Worm (Caenorhabditis elegans): Measurements from ENCODE around the gene Y62F5A.9.
"Not testable (repeated sequence)": the region's sequence is repeated elsewhere in the genome, so short reads cannot be mapped to it uniquely, and the experiment has no call there.

Y62F5A.9 gene

DNA sequence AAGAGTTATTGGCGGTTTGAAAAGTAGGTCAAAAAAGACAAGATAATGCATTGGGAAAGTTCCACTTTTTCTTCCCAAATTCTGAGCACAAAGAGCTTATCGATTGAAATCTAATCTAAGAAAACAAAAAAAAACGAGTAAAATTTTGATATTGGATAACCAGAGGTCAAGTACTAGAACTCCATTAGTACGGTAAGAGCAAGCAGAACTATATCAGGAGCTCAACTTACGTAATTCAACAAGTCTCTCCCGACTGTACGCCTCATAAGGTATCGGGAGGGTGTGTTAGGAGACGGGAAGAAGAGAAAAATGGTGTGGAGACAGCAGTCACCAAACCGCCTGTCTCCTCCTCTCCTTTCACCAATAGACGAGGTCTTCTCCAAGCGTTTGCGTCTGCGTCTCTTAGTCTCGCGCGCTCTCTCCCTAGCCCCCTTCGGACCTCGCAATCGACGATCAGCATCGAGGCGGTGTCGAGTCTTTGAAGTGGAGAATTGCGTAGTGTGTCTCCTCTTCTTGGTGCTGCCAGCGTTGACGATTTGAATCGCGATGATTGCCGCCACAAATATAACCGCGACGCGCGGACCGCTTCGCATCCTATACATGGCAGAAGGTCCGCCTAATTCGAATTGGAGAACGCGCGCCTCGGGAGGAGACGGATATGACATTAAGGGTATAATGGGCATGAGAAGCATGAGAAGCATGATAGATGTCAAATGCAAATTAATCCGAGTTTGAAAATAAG is 28.5 kb upstream of the Y62F5A.9 start, which contains the start of gene F54D5.5:
Gene F54D5.5 (minus strand): TSS at position 51 of the 742 bp plus-strand sequence.
- no peak for TF ChIP-seq egl-27 (tag; optimal IDR thresholded peaks at IDR 0.05)
- TF ChIP-seq lin-15B (tag; optimal IDR thresholded peaks at IDR 0.05): peak; percentile 49

DNA sequence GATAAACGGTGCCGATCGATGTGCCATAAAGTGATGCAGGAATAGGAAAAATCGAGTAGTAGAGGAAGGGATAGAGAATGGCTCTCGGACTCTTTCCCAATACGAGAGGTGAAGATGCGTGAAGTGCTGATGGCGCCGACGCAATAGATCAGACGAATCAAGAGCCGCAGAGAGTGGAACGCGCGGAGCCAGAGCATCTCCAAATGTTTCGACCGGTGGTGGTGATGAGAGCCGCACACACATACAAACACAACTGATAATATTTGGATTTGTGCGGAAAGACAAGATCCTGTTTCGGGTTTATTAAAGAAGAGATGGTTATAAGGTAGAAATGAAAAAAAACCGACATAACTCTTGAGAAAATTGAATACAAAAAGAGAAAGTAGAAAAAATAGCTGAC is 25.5 kb upstream of the Y62F5A.9 start, which contains the start of gene F54D5.15:
Gene F54D5.15 (minus strand): TSS at position 101 of the 400 bp plus-strand sequence.
- TF ChIP-seq elt-3 (tag; optimal IDR thresholded peaks at IDR 0.05) (no peak), nhr-76 (tag; optimal IDR thresholded peaks at IDR 0.05) (no peak), elt-1 (tag; optimal IDR thresholded peaks at IDR 0.05) (no peak), nhr-43 (tag; optimal IDR thresholded peaks at IDR 0.05; ENCODE audit: poor library complexity, severe bottlenecking) (no peak), ama-1 (optimal IDR thresholded peaks at IDR 0.05) (no peak), nhr-77 (tag; optimal IDR thresholded peaks at IDR 0.05) (no peak), ztf-4 (tag; optimal IDR thresholded peaks at IDR 0.05) (no peak), fkh-2 (tag; optimal IDR thresholded peaks at IDR 0.05) (no peak), aly-2 (tag; optimal IDR thresholded peaks at IDR 0.05) (no peak), lin-39 (tag; optimal IDR thresholded peaks at IDR 0.05) (no peak), ceh-82 (tag; optimal IDR thresholded peaks at IDR 0.05) (no peak), jun-1 (tag; optimal IDR thresholded peaks at IDR 0.05) (no peak), zag-1 (tag; optimal IDR thresholded peaks at IDR 0.05) (no peak)

DNA sequence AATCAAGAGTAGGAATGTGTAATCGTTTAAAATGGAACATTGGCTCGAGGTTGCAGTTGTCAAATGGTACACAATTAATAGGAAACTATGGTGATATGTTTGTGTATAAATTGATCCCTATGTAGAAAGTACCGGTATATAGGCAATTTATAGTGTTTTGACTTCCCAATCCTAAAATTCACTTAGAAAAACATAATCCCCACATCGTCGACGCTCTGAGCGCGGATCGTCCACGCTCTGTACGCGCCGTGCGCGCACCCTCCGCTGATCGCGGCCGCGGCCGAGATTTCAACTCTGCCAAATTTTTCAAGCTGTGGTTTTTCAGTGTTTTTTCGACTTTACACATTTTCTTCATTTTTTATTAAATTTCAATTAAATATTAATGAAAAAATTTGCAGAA is 17.7 kb upstream of the Y62F5A.9 start, which contains the start of gene F54D5.17:
Gene F54D5.17 (plus strand): TSS at position 301 of the 400 bp plus-strand sequence.
- TF ChIP-seq fkh-2 (tag; optimal IDR thresholded peaks at IDR 0.05) (no peak), pha-4 (tag; optimal IDR thresholded peaks at IDR 0.05) (no peak), nhr-76 (tag; optimal IDR thresholded peaks at IDR 0.05) (no peak), jun-1 (tag; optimal IDR thresholded peaks at IDR 0.05) (no peak), elt-2 (tag; optimal IDR thresholded peaks at IDR 0.05) (no peak), nhr-77 (tag; optimal IDR thresholded peaks at IDR 0.05) (no peak), ceh-9 (tag; optimal IDR thresholded peaks at IDR 0.05) (no peak), ztf-4 (tag; optimal IDR thresholded peaks at IDR 0.05) (no peak), nhr-43 (tag; optimal IDR thresholded peaks at IDR 0.05; ENCODE audit: poor library complexity, severe bottlenecking) (no peak)

DNA sequence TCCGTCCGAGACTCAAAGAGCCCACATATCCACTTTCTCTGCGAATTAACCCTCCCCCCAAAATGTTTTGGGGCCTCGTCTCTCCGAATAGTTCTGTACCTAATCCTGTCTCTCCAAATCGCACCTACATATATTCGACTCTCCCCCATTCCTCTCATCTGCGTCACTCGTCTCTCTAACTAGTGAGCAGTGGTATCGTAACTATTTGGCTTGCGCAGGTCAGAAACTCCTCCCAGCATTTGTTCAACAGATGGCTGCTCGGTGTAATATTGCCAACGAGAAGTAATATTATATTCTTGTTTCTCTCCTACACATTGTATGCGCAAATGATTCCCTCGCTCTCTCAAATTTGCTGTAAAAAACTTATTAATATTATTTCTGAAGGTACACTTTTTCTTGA is 17.0 kb upstream of the Y62F5A.9 start, which contains the start of gene F54D5.24:
Gene F54D5.24 (plus strand): TSS at position 316 of the 400 bp plus-strand sequence.
- TF ChIP-seq elt-3 (tag; optimal IDR thresholded peaks at IDR 0.05) (no peak), pha-4 (tag; optimal IDR thresholded peaks at IDR 0.05) (peak; percentile 10)

DNA sequence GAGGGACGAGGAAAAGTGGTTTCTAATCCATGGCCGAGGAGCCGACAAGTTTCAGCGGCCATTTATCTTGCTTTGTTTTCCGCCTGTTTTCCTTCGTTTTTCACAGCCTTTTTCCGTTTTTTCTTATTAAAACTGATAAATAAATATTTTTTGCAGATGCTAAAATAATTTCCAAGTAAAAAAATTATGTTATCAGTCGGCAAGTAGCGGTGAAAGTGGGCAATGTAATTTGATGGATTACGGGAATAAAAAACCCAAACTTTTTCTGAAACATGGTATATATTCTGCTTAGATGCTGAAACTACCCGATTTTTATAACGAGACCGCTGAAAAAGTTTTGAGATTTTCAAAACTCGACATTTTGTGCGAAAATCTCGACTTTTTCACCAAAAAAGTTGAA is 13.3 kb upstream of the Y62F5A.9 start, which contains the start of gene dhgd-1:
Gene dhgd-1 (minus strand): TSS at position 101 of the 400 bp plus-strand sequence.
- not testable (repeated sequence) for TF ChIP-seq ztf-4 (tag; optimal IDR thresholded peaks at IDR 0.05); aly-2 (tag; optimal IDR thresholded peaks at IDR 0.05); fkh-10 (GFP tag; optimal IDR thresholded peaks at IDR 0.05)

DNA sequence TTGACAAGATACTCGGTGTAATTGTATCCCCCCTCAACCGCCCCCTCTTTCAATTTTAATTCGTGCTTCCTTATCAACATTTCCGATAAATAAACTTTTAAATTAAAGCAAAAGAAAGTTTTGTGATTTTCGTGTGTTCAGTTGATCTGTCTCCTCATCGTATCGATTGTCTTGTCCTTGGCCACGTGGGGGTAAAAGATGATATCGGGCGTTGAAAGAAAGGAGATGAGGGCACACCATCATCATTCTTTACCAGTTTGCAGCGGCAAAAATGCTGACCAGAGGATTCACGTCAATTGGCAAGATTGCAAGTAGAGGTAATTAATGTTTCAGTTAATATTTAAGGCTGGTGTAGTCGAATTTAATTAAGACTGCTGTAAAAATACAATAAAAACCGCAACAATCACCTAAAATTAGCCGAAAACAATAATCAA is 8.6 kb upstream of the Y62F5A.9 start, which contains the start of gene F54D5.7:
Gene F54D5.7 (plus strand): TSS at position 264 of the 434 bp plus-strand sequence.
- TF ChIP-seq hmg-11 (tag; optimal IDR thresholded peaks at IDR 0.05): no peak
- TF ChIP-seq nhr-43 (tag; optimal IDR thresholded peaks at IDR 0.05; ENCODE audit: poor library complexity, severe bottlenecking): peak; percentile 32
- no peak for TF ChIP-seq ZK546.5 (tag; optimal IDR thresholded peaks at IDR 0.05)
- TF ChIP-seq unc-62 (GFP tag; optimal IDR thresholded peaks at IDR 0.05): peak; percentile 7
- peak; percentile 66 for TF ChIP-seq fos-1 (tag; optimal IDR thresholded peaks at IDR 0.05)
- TF ChIP-seq nhr-76 (tag; optimal IDR thresholded peaks at IDR 0.05): no peak
- no peak for TF ChIP-seq fkh-10 (GFP tag; optimal IDR thresholded peaks at IDR 0.05)
- no peak for TF ChIP-seq nhr-12 (tag; optimal IDR thresholded peaks at IDR 0.05)
- peak; percentile 92 for TF ChIP-seq ztf-4 (tag; optimal IDR thresholded peaks at IDR 0.05)
- TF ChIP-seq lin-39 (tag; optimal IDR thresholded peaks at IDR 0.05): peak; percentile 21
- TF ChIP-seq lin-15B (tag; optimal IDR thresholded peaks at IDR 0.05): no peak
- TF ChIP-seq ceh-9 (tag; optimal IDR thresholded peaks at IDR 0.05): no peak
- TF ChIP-seq egl-27 (tag; optimal IDR thresholded peaks at IDR 0.05): no peak
- TF ChIP-seq skn-1 (tag; optimal IDR thresholded peaks at IDR 0.05): peak; percentile 5
- no peak for TF ChIP-seq nhr-77 (tag; optimal IDR thresholded peaks at IDR 0.05)
- TF ChIP-seq fkh-2 (tag; optimal IDR thresholded peaks at IDR 0.05): no peak
- no peak for TF ChIP-seq mml-1 (tag; optimal IDR thresholded peaks at IDR 0.05)
- TF ChIP-seq R02D3.7 (tag; optimal IDR thresholded peaks at IDR 0.05): no peak
- TF ChIP-seq aly-2 (tag; optimal IDR thresholded peaks at IDR 0.05): no peak
- TF ChIP-seq elt-3 (tag; optimal IDR thresholded peaks at IDR 0.05): peak in 1 of 3 experiments; percentile 28
- TF ChIP-seq pha-4 (tag; optimal IDR thresholded peaks at IDR 0.05): peak; percentile 52
- TF ChIP-seq jun-1 (tag; optimal IDR thresholded peaks at IDR 0.05): no peak
- peak; percentile 32 for TF ChIP-seq mdl-1 (tag; optimal IDR thresholded peaks at IDR 0.05)
- TF ChIP-seq eor-1 (tag; optimal IDR thresholded peaks at IDR 0.05): no peak
- peak; percentile 70 for TF ChIP-seq elt-2 (tag; optimal IDR thresholded peaks at IDR 0.05)
- TF ChIP-seq nhr-25 (tag; optimal IDR thresholded peaks at IDR 0.05): peak; percentile 96
- TF ChIP-seq ama-1 (optimal IDR thresholded peaks at IDR 0.05): peak; percentile 100
- peak; percentile 65 for TF ChIP-seq tbx-2 (tag; optimal IDR thresholded peaks at IDR 0.05)
- TF ChIP-seq egl-5 (tag; optimal IDR thresholded peaks at IDR 0.05): peak; percentile 2
- TF ChIP-seq ceh-16 (tag; optimal IDR thresholded peaks at IDR 0.05): peak; percentile 75
- peak; percentile 39 for TF ChIP-seq snpc-4 (tag; optimal IDR thresholded peaks at IDR 0.05)
- TF ChIP-seq pqm-1 (tag; optimal IDR thresholded peaks at IDR 0.05): no peak
- TF ChIP-seq elt-1 (tag; optimal IDR thresholded peaks at IDR 0.05): peak; percentile 1
- no peak for TF ChIP-seq ceh-82 (tag; optimal IDR thresholded peaks at IDR 0.05)
- peak; percentile 73 for TF ChIP-seq nhr-23 (tag; optimal IDR thresholded peaks at IDR 0.05)
